Fruit fly (Drosophila melanogaster) whole organism, embryonic: ENCODE data around the gene Dh44.
A peak's percentile ranks its signal among the peaks of the same experiment; 100 is the strongest.

ENCODE experiments used
- CG1024 ChIP-seq: fragments of 200-800 bp; sonication (Bioruptor generic); IDR thresholded peaks from 2 replicates; pipeline ENCODE4 v1.3.6; 2022; ENCODE audit warnings: missing biosample characterization, missing genetic modification characterization
- CG11398 ChIP-seq: fragments of 200-800 bp; sonication (Bioruptor generic); optimal IDR thresholded peaks from 2 replicates; lab custom pipeline; 2016; ENCODE audit warnings: missing biosample characterization, missing genetic modification characterization
- CG12071 ChIP-seq: fragments of 200-800 bp; sonication (Bioruptor generic); optimal IDR thresholded peaks from 3 replicates; lab custom pipeline; 2018; ENCODE audit warnings: missing biosample characterization, mild to moderate bottlenecking, missing genetic modification characterization
- CG13775 ChIP-seq: fragments of 200-800 bp; sonication (Bioruptor generic); optimal IDR thresholded peaks from 3 replicates; lab custom pipeline; 2017; ENCODE audit warnings: missing biosample characterization, mild to moderate bottlenecking, missing genetic modification characterization
- CG15011 ChIP-seq: fragments of 200-800 bp; sonication (Bioruptor generic); optimal IDR thresholded peaks from 3 replicates; lab custom pipeline; 2018; ENCODE audit warnings: missing biosample characterization, mild to moderate bottlenecking, missing genetic modification characterization
- CG17612 ChIP-seq: fragments of 200-800 bp; sonication (Bioruptor generic); IDR thresholded peaks from 2 replicates; pipeline ENCODE4 v1.3.6; 2022; ENCODE audit warnings: missing biosample characterization, missing genetic modification characterization
- CG18262 ChIP-seq: fragments of 200-800 bp; optimal IDR thresholded peaks from 3 replicates; lab custom pipeline; 2019; ENCODE audit warnings: missing biosample characterization, mild to moderate bottlenecking, missing genetic modification characterization, moderate library complexity
- CG18619 ChIP-seq: fragments of 200-800 bp; sonication (Bioruptor generic); optimal IDR thresholded peaks from 3 replicates; lab custom pipeline; 2017; ENCODE audit warnings: missing biosample characterization, mild to moderate bottlenecking, missing genetic modification characterization
- CG31441 ChIP-seq: fragments of 200-800 bp; sonication (Bioruptor generic); IDR thresholded peaks from 2 replicates; pipeline ENCODE4 v1.3.6; 2022; ENCODE audit warnings: missing biosample characterization, missing genetic modification characterization
- CG33557 ChIP-seq: fragments of 200-800 bp; sonication (Bioruptor generic); optimal IDR thresholded peaks from 2 replicates; lab custom pipeline; 2019; ENCODE audit warnings: missing biosample characterization, mild to moderate bottlenecking, missing genetic modification characterization, moderate library complexity
- CG34224 ChIP-seq: fragments of 200-800 bp; sonication (Bioruptor generic); IDR thresholded peaks from 3 replicates; pipeline ENCODE4 v1.3.6; 2022; ENCODE audit warnings: missing biosample characterization, missing genetic modification characterization; ENCODE audit not compliant: partially characterized antibody
- CG34376 ChIP-seq: fragments of 200-800 bp; sonication (Bioruptor generic); optimal IDR thresholded peaks from 2 replicates; lab custom pipeline; 2018; ENCODE audit warnings: missing biosample characterization, mild to moderate bottlenecking, missing genetic modification characterization
- CG4360 ChIP-seq: fragments of 200-800 bp; sonication (Bioruptor generic); IDR thresholded peaks from 2 replicates; pipeline ENCODE4 v1.3.6; 2022; ENCODE audit warnings: missing biosample characterization, missing genetic modification characterization
- CG6791 ChIP-seq: fragments of 200-800 bp; sonication (Bioruptor generic); IDR thresholded peaks from 3 replicates; pipeline ENCODE4 v1.3.6; 2022; ENCODE audit warnings: missing biosample characterization, missing genetic modification characterization; ENCODE audit not compliant: partially characterized antibody
- CG8290 ChIP-seq, 3 experiments: fragments of 200-800 bp; sonication (Bioruptor generic); optimal IDR thresholded peaks; 2 replicates each; lab custom pipeline; 2016 to 2019; ENCODE audit warnings: missing biosample characterization in 3 of 3, missing genetic modification characterization in 3 of 3, mild to moderate bottlenecking in 2 of 3, moderate library complexity in 1 of 3
- CG9215 ChIP-seq: fragments of 200-800 bp; sonication (Bioruptor generic); IDR thresholded peaks from 2 replicates; pipeline ENCODE4 v1.3.6; 2022; ENCODE audit warnings: missing biosample characterization, missing genetic modification characterization
- CG9437 ChIP-seq: fragments of 200-800 bp; sonication (Bioruptor generic); optimal IDR thresholded peaks from 2 replicates; lab custom pipeline; 2018; ENCODE audit warnings: missing biosample characterization, mild to moderate bottlenecking, missing genetic modification characterization
- CHES-1-like ChIP-seq: fragments of 200-800 bp; sonication (Bioruptor generic); optimal IDR thresholded peaks from 2 replicates; lab custom pipeline; 2016; ENCODE audit warnings: missing biosample characterization, missing genetic modification characterization
- HmgZ ChIP-seq: fragments of 200-800 bp; sonication (Bioruptor generic); optimal IDR thresholded peaks from 2 replicates; lab custom pipeline; 2018; ENCODE audit warnings: missing biosample characterization, mild to moderate bottlenecking, missing genetic modification characterization
- Hmx ChIP-seq: fragments of 200-800 bp; sonication (Bioruptor generic); optimal IDR thresholded peaks from 2 replicates; lab custom pipeline; 2016; ENCODE audit warnings: missing biosample characterization, missing genetic modification characterization
- Hr3 ChIP-seq: fragments of 200-800 bp; sonication (Bioruptor generic); optimal IDR thresholded peaks from 3 replicates; lab custom pipeline; 2016; ENCODE audit warnings: missing biosample characterization, missing genetic modification characterization
- MESR4 ChIP-seq: fragments of 200-800 bp; sonication (Bioruptor generic); optimal IDR thresholded peaks from 2 replicates; lab custom pipeline; 2018; ENCODE audit warnings: missing biosample characterization, mild to moderate bottlenecking, missing genetic modification characterization, moderate library complexity
- Med ChIP-seq: fragments of 200-800 bp; sonication (Bioruptor generic); peaks from one replicate; lab custom pipeline; 2016; ENCODE audit warnings: missing biosample characterization, missing genetic modification characterization, mild to moderate bottlenecking, inconsistent platforms, moderate library complexity
- Mrtf ChIP-seq: fragments of 200-800 bp; sonication (Bioruptor generic); IDR thresholded peaks from 3 replicates; pipeline ENCODE4 v1.3.6; 2022; ENCODE audit warnings: missing biosample characterization, missing genetic modification characterization
- Ravus ChIP-seq: fragments of 200-800 bp; sonication (Bioruptor generic); IDR thresholded peaks from 2 replicates; pipeline ENCODE4 v1.3.6; 2022; ENCODE audit warnings: missing biosample characterization, missing genetic modification characterization
- Rfx ChIP-seq: fragments of 200-800 bp; sonication (Bioruptor generic); IDR thresholded peaks from 2 replicates; pipeline ENCODE4 v1.3.6; 2022; ENCODE audit warnings: missing biosample characterization, missing genetic modification characterization
- Side ChIP-seq: fragments of 200-800 bp; sonication (Bioruptor generic); optimal IDR thresholded peaks from 2 replicates; lab custom pipeline; 2016; ENCODE audit warnings: missing biosample characterization, missing genetic modification characterization
- Sin3A ChIP-seq: fragments of >200 bp; optimal IDR thresholded peaks from 2 replicates; lab custom pipeline; 2018
- Spps ChIP-seq: fragments of 200-800 bp; sonication (Bioruptor generic); optimal IDR thresholded peaks from 2 replicates; lab custom pipeline; 2018; ENCODE audit warnings: missing biosample characterization, mild to moderate bottlenecking, missing genetic modification characterization
- br ChIP-seq: fragments of >200 bp; optimal IDR thresholded peaks from 2 replicates; lab custom pipeline; 2017
- crol ChIP-seq: fragments of 200-800 bp; sonication (Bioruptor generic); IDR thresholded peaks from 2 replicates; pipeline ENCODE4 v1.3.6; 2022; ENCODE audit warnings: missing biosample characterization, missing genetic modification characterization
- dan ChIP-seq: fragments of 200-800 bp; sonication (Bioruptor generic); IDR thresholded peaks from 2 replicates; pipeline ENCODE4 v1.3.6; 2022; ENCODE audit warnings: missing biosample characterization, missing genetic modification characterization
- emc ChIP-seq: fragments of 200-800 bp; sonication (Bioruptor generic); optimal IDR thresholded peaks from 2 replicates; lab custom pipeline; 2016; ENCODE audit warnings: missing biosample characterization, missing genetic modification characterization
- gfzf ChIP-seq: fragments of 200-800 bp; sonication (Bioruptor generic); optimal IDR thresholded peaks from 2 replicates; lab custom pipeline; 2016; ENCODE audit warnings: missing biosample characterization, mild to moderate bottlenecking, missing genetic modification characterization, moderate library complexity
- grau ChIP-seq: fragments of 200-800 bp; optimal IDR thresholded peaks from 3 replicates; lab custom pipeline; 2019; ENCODE audit warnings: missing biosample characterization, mild to moderate bottlenecking, missing genetic modification characterization, moderate library complexity
- gsb-n ChIP-seq: fragments of 200-800 bp; sonication (Bioruptor generic); optimal IDR thresholded peaks from 3 replicates; lab custom pipeline; 2018; ENCODE audit warnings: missing biosample characterization, mild to moderate bottlenecking, missing genetic modification characterization
- jigr1 ChIP-seq: fragments of 200-800 bp; sonication (Bioruptor generic); IDR thresholded peaks from 3 replicates; pipeline ENCODE4 v1.3.6; 2022; ENCODE audit warnings: missing biosample characterization, missing genetic modification characterization
- jing ChIP-seq: fragments of 200-800 bp; sonication (Bioruptor generic); optimal IDR thresholded peaks from 2 replicates; lab custom pipeline; 2018; ENCODE audit warnings: missing biosample characterization, mild to moderate bottlenecking, missing genetic modification characterization
- kah ChIP-seq: fragments of 200-800 bp; sonication (Bioruptor generic); optimal IDR thresholded peaks from 2 replicates; lab custom pipeline; 2018; ENCODE audit warnings: missing biosample characterization, mild to moderate bottlenecking, missing genetic modification characterization
- oc ChIP-seq: fragments of 200-800 bp; sonication (Bioruptor generic); optimal IDR thresholded peaks from 2 replicates; lab custom pipeline; 2018; ENCODE audit warnings: missing biosample characterization, mild to moderate bottlenecking, missing genetic modification characterization, moderate library complexity
- p53 ChIP-seq: fragments of 200-800 bp; sonication (Bioruptor generic); optimal IDR thresholded peaks from 2 replicates; lab custom pipeline; 2016; ENCODE audit warnings: missing biosample characterization, missing genetic modification characterization
- pum ChIP-seq: fragments of 200-800 bp; sonication (Bioruptor generic); optimal IDR thresholded peaks from 2 replicates; lab custom pipeline; 2016; ENCODE audit warnings: missing biosample characterization, missing genetic modification characterization
- ranshi ChIP-seq: fragments of 200-800 bp; sonication (Bioruptor generic); IDR thresholded peaks from 2 replicates; pipeline ENCODE4 v1.3.6; 2022; ENCODE audit warnings: missing biosample characterization, missing genetic modification characterization
- run ChIP-seq: fragments of 200-800 bp; sonication (Bioruptor generic); optimal IDR thresholded peaks from 3 replicates; lab custom pipeline; 2018; ENCODE audit warnings: missing biosample characterization, mild to moderate bottlenecking, missing genetic modification characterization
- salm ChIP-seq: fragments of 200-800 bp; sonication (Bioruptor generic); optimal IDR thresholded peaks from 2 replicates; lab custom pipeline; 2018; ENCODE audit warnings: missing biosample characterization, mild to moderate bottlenecking, missing genetic modification characterization
- schlank ChIP-seq: fragments of 200-800 bp; sonication (Bioruptor generic); optimal IDR thresholded peaks from 2 replicates; lab custom pipeline; 2018; ENCODE audit warnings: missing biosample characterization, mild to moderate bottlenecking, missing genetic modification characterization
- shn ChIP-seq: fragments of 200-800 bp; sonication (Bioruptor generic); optimal IDR thresholded peaks from 3 replicates; lab custom pipeline; 2016; ENCODE audit warnings: missing biosample characterization, missing genetic modification characterization
- sim ChIP-seq: fragments of 200-800 bp; sonication (Bioruptor generic); IDR thresholded peaks from 2 replicates; pipeline ENCODE4 v1.3.6; 2022; ENCODE audit warnings: missing biosample characterization, missing genetic modification characterization
- sisA ChIP-seq: fragments of 200-800 bp; sonication (Bioruptor generic); IDR thresholded peaks from 2 replicates; pipeline ENCODE4 v1.3.6; 2022; ENCODE audit warnings: missing biosample characterization, missing genetic modification characterization
- tgo ChIP-seq: fragments of 200-800 bp; sonication (Bioruptor generic); IDR thresholded peaks from 3 replicates; pipeline ENCODE4 v1.3.6; 2022; ENCODE audit warnings: missing biosample characterization, missing genetic modification characterization
- tll ChIP-seq, 2 experiments: fragments of 200-800 bp in 1 of 2; fragments of >200 bp in 1 of 2; sonication (Bioruptor generic) in 1 of 2; optimal IDR thresholded peaks; 2 replicates each; lab custom pipeline; 2017 to 2019; ENCODE audit warnings: missing biosample characterization in 2 of 2, missing genetic modification characterization in 2 of 2, mild to moderate bottlenecking in 1 of 2, moderate library complexity in 1 of 2
- zfh1 ChIP-seq: fragments of 200-800 bp; sonication (Bioruptor generic); IDR thresholded peaks from 3 replicates; pipeline ENCODE4 v1.3.6; 2022; ENCODE audit warnings: missing biosample characterization, missing genetic modification characterization

The Dh44 gene

DNA sequence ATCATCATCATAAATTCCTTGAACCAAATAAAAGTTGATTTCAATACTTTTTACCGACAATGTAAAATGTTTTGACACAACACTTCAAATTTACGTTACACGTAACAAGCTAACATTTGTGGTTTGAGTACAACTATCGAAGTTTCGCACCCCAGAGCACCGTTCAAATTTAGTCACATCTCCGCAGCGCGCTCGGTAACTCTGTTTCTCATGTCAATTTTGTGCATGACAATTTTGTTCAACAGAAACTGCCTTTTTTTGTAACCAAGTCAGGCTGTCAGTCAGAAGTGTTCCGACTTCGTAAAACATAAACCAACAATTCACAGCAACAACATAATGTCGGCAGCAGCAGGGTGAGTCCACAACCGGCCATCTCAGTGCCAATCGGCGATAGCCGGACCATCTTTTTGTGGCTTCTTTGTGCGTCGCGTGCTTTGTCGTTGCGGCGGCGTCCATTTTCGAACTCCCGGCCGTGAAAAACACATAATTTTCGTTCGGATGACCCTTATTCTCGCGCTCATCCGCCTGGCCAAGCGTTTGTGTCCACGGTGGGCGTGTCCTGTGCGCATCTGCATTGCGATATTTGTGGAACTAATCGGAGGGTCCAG, 39.9 kb downstream of the Dh44 start, which contains the start of gene p23 (continued):
- TF ChIP-seq sisA (no peak), CG33557 (GFP tag; lab: Kevin White, UChicago) (no peak), CG34376 (no peak), Spps (tag; lab: Kevin White, UChicago) (no peak), Ravus (no peak), tgo (no peak), Hr3 (GFP tag; lab: Kevin White, UChicago) (no peak), gsb-n (tag; lab: Kevin White, UChicago) (peak; percentile 32), Rfx (peak; percentile 63), grau (no peak), CG9437 (GFP tag; lab: Kevin White, UChicago) (peak; percentile 58), run (tag; lab: Kevin White, UChicago) (no peak), CG34224 (peak; percentile 42; the same call in 1 of the 3 replicates), Side (GFP tag; lab: Kevin White, UChicago) (peak; percentile 8), jigr1 (GFP tag; lab: Robert Waterston, UW) (no peak), CG15011 (GFP tag; lab: Kevin White, UChicago) (no peak), Hmx (GFP tag; lab: Kevin White, UChicago) (no peak), oc (tag; lab: Kevin White, UChicago) (no peak), salm (tag; lab: Kevin White, UChicago) (no peak), schlank (tag; lab: Kevin White, UChicago) (no peak), Mrtf (GFP tag; lab: Robert Waterston, UW) (no peak), p53 (peak; percentile 69), CG17612 (GFP tag; lab: Robert Waterston, UW) (no peak), zfh1 (GFP tag; lab: Robert Waterston, UW) (no peak; the same call in 2 of the 3 replicates), CG18619 (GFP tag; lab: Kevin White, UChicago) (no peak), br (no peak), Sin3A (lab: Kevin White, UChicago) (peak; percentile 57), sim (GFP tag; lab: Robert Waterston, UW) (no peak), CG13775 (GFP tag; lab: Kevin White, UChicago) (no peak), CG4360 (GFP tag; lab: Robert Waterston, UW) (no peak), CG18262 (no peak)
- TF ChIP-seq, all 482 proteins: peak for 105

DNA sequence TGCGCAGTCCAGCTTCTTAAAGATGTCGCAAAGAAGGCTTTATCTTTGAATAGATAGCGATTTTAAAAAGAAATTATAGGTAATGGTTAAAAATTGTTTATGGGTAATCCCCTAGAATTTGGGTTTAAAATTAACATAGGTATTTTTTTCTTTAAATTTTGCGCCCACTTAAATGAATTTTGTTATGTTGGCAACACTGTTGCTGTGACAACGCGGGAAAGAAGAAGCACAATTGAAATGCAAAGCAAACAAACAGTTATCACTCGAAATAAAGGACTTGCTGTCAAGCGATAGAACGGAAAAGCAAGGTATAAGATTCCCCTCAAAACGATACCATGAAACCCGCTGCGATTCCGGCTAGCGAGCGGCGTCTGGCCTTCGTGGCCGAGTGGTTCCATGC, 41.8 kb downstream of the Dh44 start, which contains the start of gene nmdyn-D7:
TSS of gene nmdyn-D7 (plus strand) at position 194 of the 400 bp plus-strand sequence.
- TF ChIP-seq emc (GFP tag; lab: Kevin White, UChicago) = no peak
- TF ChIP-seq pum (GFP tag; lab: Kevin White, UChicago) = no peak
- no peak for TF ChIP-seq CG12071
- TF ChIP-seq Rfx = peak; percentile 70
- TF ChIP-seq dan (GFP tag; lab: Robert Waterston, UW) = no peak
- TF ChIP-seq gfzf (GFP tag; lab: Kevin White, UChicago) = peak; percentile 45
- no peak for TF ChIP-seq CHES-1-like (GFP tag; lab: Kevin White, UChicago)
- no peak for TF ChIP-seq jing (GFP tag; lab: Kevin White, UChicago)
- TF ChIP-seq Med (GFP tag; lab: Kevin White, UChicago) = peak; percentile 64
- TF ChIP-seq CG31441 (GFP tag; lab: Robert Waterston, UW) = no peak
- TF ChIP-seq tll (GFP tag; optimal IDR thresholded peaks at IDR 0.05; lab: Kevin White, UChicago) = no peak
- TF ChIP-seq CG9215 = peak; percentile 89
- no peak for TF ChIP-seq CG1024
- TF ChIP-seq kah (GFP tag; lab: Kevin White, UChicago) = no peak
- TF ChIP-seq HmgZ (tag; lab: Kevin White, UChicago) = peak; percentile 24
- peak; percentile 44 for TF ChIP-seq MESR4
- TF ChIP-seq jigr1 (GFP tag; lab: Robert Waterston, UW) = no peak
- TF ChIP-seq crol = no peak
- TF ChIP-seq CG11398 (GFP tag; lab: Kevin White, UChicago) = no peak
- TF ChIP-seq shn = no peak
- no peak for TF ChIP-seq CG8290 (GFP tag; optimal IDR thresholded peaks at IDR 0.05; lab: Kevin White, UChicago)
- no peak for TF ChIP-seq CG8290 (tag; optimal IDR thresholded peaks at IDR 0.05; lab: Kevin White, UChicago)
- no peak for TF ChIP-seq CG18262
- no peak for TF ChIP-seq ranshi (GFP tag; lab: Robert Waterston, UW)
- no peak for TF ChIP-seq CG6791 (GFP tag; lab: Robert Waterston, UW)
